Worm (Caenorhabditis elegans): ENCODE data around the gene idi-1.

DNA sequence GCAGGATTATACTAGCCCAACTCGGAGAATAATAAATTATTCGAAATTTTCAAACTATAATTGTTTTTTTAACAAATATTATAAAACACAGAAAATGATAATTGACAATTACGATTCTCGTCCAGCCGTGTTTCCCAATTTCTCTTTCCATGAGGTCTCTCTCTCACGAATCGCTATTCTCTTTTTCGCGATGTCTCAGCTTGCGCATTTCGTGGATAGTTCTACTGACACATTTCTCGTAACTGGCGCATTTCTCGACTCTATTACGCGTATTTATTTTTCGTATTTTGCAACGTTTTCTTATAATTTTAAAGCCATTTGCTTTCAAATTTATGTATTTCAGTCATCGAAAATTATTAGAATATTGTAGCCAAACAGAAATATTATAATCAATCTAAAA, 47.7 kb upstream of the idi-1 start:
- TF ChIP-seq elt-1 (tag; optimal IDR thresholded peaks at IDR 0.05) (no peak), ama-1 (optimal IDR thresholded peaks at IDR 0.05) (peak; percentile 65), fos-1 (tag; optimal IDR thresholded peaks at IDR 0.05) (peak; percentile 99), nhr-23 (tag; optimal IDR thresholded peaks at IDR 0.05) (no peak), nhr-11 (tag; optimal IDR thresholded peaks at IDR 0.05) (peak; percentile 86), lin-39 (tag; optimal IDR thresholded peaks at IDR 0.05) (peak; percentile 98)
